Worm (Caenorhabditis elegans) whole organism, L3 larva: ENCODE results near the gene txdc-12.2.
A peak's percentile ranks its signal among the peaks of the same experiment; 100 is the strongest.

Experiments used
- R02D3.7 ChIP-seq: fragments of 150-350 bp; optimal IDR thresholded peaks from 2 replicates; lab custom pipeline; 2014; ENCODE audit warnings: missing biosample characterization, missing genetic modification characterization
- ZK546.5 ChIP-seq: sonication (generic microtip); optimal IDR thresholded peaks from 2 replicates; lab custom pipeline; 2017; ENCODE audit warnings: missing biosample characterization, missing genetic modification characterization
- aly-2 ChIP-seq: fragments of 150-350 bp; optimal IDR thresholded peaks from 2 replicates; lab custom pipeline; 2014; ENCODE audit warnings: missing biosample characterization, missing genetic modification characterization
- ama-1 ChIP-seq: fragments of 150-350 bp; optimal IDR thresholded peaks from 2 replicates; lab custom pipeline; 2018
- ceh-16 ChIP-seq: sonication (generic microtip); optimal IDR thresholded peaks from 2 replicates; lab custom pipeline; 2017; ENCODE audit warnings: missing biosample characterization, missing genetic modification characterization
- ceh-28 ChIP-seq: fragments of 150-350 bp; optimal IDR thresholded peaks from 2 replicates; lab custom pipeline; 2014; ENCODE audit warnings: missing biosample characterization, missing genetic modification reagents, missing genetic modification characterization
- ceh-82 ChIP-seq: fragments of 150-350 bp; optimal IDR thresholded peaks from 2 replicates; lab custom pipeline; 2014; ENCODE audit warnings: missing biosample characterization, missing genetic modification characterization
- ceh-9 ChIP-seq: sonication (generic microtip); optimal IDR thresholded peaks from 2 replicates; lab custom pipeline; 2018; ENCODE audit warnings: missing biosample characterization, missing genetic modification characterization
- egl-27 ChIP-seq: sonication (generic microtip); optimal IDR thresholded peaks from 4 replicates; lab custom pipeline; 2017; ENCODE audit warnings: missing biosample characterization, missing genetic modification reagents, missing genetic modification characterization
- egl-5 ChIP-seq: fragments of 150-350 bp; optimal IDR thresholded peaks from 2 replicates; lab custom pipeline; 2017; ENCODE audit warnings: missing biosample characterization, missing genetic modification reagents, missing genetic modification characterization, inconsistent platforms
- elt-1 ChIP-seq: fragments of 150-350 bp; optimal IDR thresholded peaks from 2 replicates; lab custom pipeline; 2014; ENCODE audit warnings: missing biosample characterization, missing genetic modification characterization
- elt-2 ChIP-seq: sonication (generic microtip); optimal IDR thresholded peaks from 2 replicates; lab custom pipeline; 2016; ENCODE audit warnings: missing genetic modification reagents, mild to moderate bottlenecking, missing genetic modification characterization, missing compliant biosample characterization
- elt-3 ChIP-seq, 3 experiments: fragments of 150-350 bp in 1 of 3; sonication (generic microtip) in 2 of 3; optimal IDR thresholded peaks; 2 replicates in 2 of 3; 4 replicates in 1 of 3; lab custom pipeline; 2014 to 2017; ENCODE audit warnings: missing biosample characterization in 3 of 3, missing genetic modification characterization in 3 of 3
- eor-1 ChIP-seq, 2 experiments: fragments of 150-350 bp; optimal IDR thresholded peaks; 2 replicates each; lab custom pipeline; 2014 to 2018; ENCODE audit warnings: missing biosample characterization in 2 of 2, missing genetic modification characterization in 2 of 2
- fos-1 ChIP-seq: fragments of 150-350 bp; optimal IDR thresholded peaks from 2 replicates; lab custom pipeline; 2014; ENCODE audit warnings: missing biosample characterization, missing genetic modification characterization
- hmg-11 ChIP-seq: sonication (generic microtip); optimal IDR thresholded peaks from 2 replicates; lab custom pipeline; 2016; ENCODE audit warnings: missing genetic modification characterization, missing compliant biosample characterization
- lin-15B ChIP-seq: fragments of 150-350 bp; optimal IDR thresholded peaks from 2 replicates; lab custom pipeline; 2014; ENCODE audit warnings: missing biosample characterization, missing genetic modification characterization
- lin-39 ChIP-seq: fragments of 150-350 bp; optimal IDR thresholded peaks from 2 replicates; lab custom pipeline; 2018; ENCODE audit warnings: missing biosample characterization, missing genetic modification reagents, missing genetic modification characterization
- lsy-12 ChIP-seq: sonication (generic microtip); optimal IDR thresholded peaks from 2 replicates; lab custom pipeline; 2016; ENCODE audit warnings: mild to moderate bottlenecking, missing genetic modification characterization, missing compliant biosample characterization
- mdl-1 ChIP-seq: fragments of 150-350 bp; optimal IDR thresholded peaks from 2 replicates; lab custom pipeline; 2014; ENCODE audit warnings: missing biosample characterization, missing genetic modification characterization
- mml-1 ChIP-seq: fragments of 150-350 bp; sonication (generic microtip); optimal IDR thresholded peaks from 3 replicates; lab custom pipeline; 2014; ENCODE audit warnings: missing biosample characterization, missing genetic modification characterization
- nhr-11 ChIP-seq: fragments of 150-350 bp; optimal IDR thresholded peaks from 2 replicates; lab custom pipeline; 2014; ENCODE audit warnings: missing biosample characterization, missing genetic modification characterization
- nhr-23 ChIP-seq: fragments of 150-350 bp; optimal IDR thresholded peaks from 2 replicates; lab custom pipeline; 2014; ENCODE audit warnings: missing biosample characterization, missing genetic modification reagents, missing genetic modification characterization
- nhr-237 ChIP-seq: fragments of 150-350 bp; optimal IDR thresholded peaks from 2 replicates; lab custom pipeline; 2014; ENCODE audit warnings: missing biosample characterization, missing genetic modification characterization
- nhr-25 ChIP-seq: sonication (generic microtip); optimal IDR thresholded peaks from 2 replicates; lab custom pipeline; 2017; ENCODE audit warnings: missing biosample characterization, missing genetic modification characterization
- nhr-28 ChIP-seq: fragments of 150-350 bp; optimal IDR thresholded peaks from 2 replicates; lab custom pipeline; 2014; ENCODE audit warnings: missing biosample characterization, missing genetic modification characterization
- nhr-43 ChIP-seq: sonication (generic microtip); optimal IDR thresholded peaks from 2 replicates; lab custom pipeline; 2016; ENCODE audit warnings: mild to moderate bottlenecking, missing genetic modification characterization, missing compliant biosample characterization; ENCODE audit not compliant: poor library complexity, severe bottlenecking
- nhr-67 ChIP-seq: fragments of 150-350 bp; optimal IDR thresholded peaks from 2 replicates; lab custom pipeline; 2014; ENCODE audit warnings: missing biosample characterization, missing genetic modification characterization
- nhr-76 ChIP-seq: fragments of 150-350 bp; sonication (generic microtip); optimal IDR thresholded peaks from 5 replicates; lab custom pipeline; 2014; ENCODE audit warnings: missing biosample characterization, missing genetic modification characterization
- nhr-77 ChIP-seq: fragments of 150-350 bp; optimal IDR thresholded peaks from 2 replicates; lab custom pipeline; 2014; ENCODE audit warnings: missing biosample characterization, missing genetic modification characterization
- pqm-1 ChIP-seq: fragments of 150-350 bp; optimal IDR thresholded peaks from 2 replicates; lab custom pipeline; 2017; ENCODE audit warnings: missing biosample characterization, missing genetic modification characterization, inconsistent platforms
- sea-2 ChIP-seq: fragments of 150-350 bp; sonication (generic microtip); optimal IDR thresholded peaks from 4 replicates; lab custom pipeline; 2014; ENCODE audit warnings: missing biosample characterization, missing genetic modification reagents, missing genetic modification characterization
- skn-1 ChIP-seq: fragments of 150-350 bp; optimal IDR thresholded peaks from 2 replicates; lab custom pipeline; 2014; ENCODE audit warnings: missing biosample characterization, missing genetic modification characterization
- snpc-4 ChIP-seq: fragments of 150-350 bp; optimal IDR thresholded peaks from 2 replicates; lab custom pipeline; 2014; ENCODE audit warnings: missing biosample characterization, missing genetic modification characterization
- unc-39 ChIP-seq: sonication (generic microtip); optimal IDR thresholded peaks from 4 replicates; lab custom pipeline; 2017; ENCODE audit warnings: missing biosample characterization, missing genetic modification characterization
- unc-62 ChIP-seq: fragments of 150-350 bp; sonication (generic microtip); optimal IDR thresholded peaks from 4 replicates; lab custom pipeline; 2014; ENCODE audit warnings: missing biosample characterization, missing genetic modification reagents, missing genetic modification characterization

The txdc-12.2 gene

ce11 chrX:2107414-2107813 is 33.2 kb downstream of the txdc-12.2 start:
- TF ChIP-seq nhr-28 (tag; lab: Kevin White, UChicago) (no peak), elt-2 (tag; lab: Kevin White, UChicago) (peak; percentile 88), nhr-11 (tag; lab: Kevin White, UChicago) (no peak), pqm-1 (tag; lab: Kevin White, UChicago) (peak; percentile 64)

- no peak for TF ChIP-seq egl-5 (tag; lab: Kevin White, UChicago)
- no peak for TF ChIP-seq elt-3 (tag; optimal IDR thresholded peaks at IDR 0.05; lab: Kevin White, UChicago)
- TF ChIP-seq ceh-82: no peak
- TF ChIP-seq nhr-77 (tag; lab: Kevin White, UChicago): no peak
- no peak for TF ChIP-seq R02D3.7 (tag; lab: Kevin White, UChicago)
- TF ChIP-seq egl-27 (tag; lab: Kevin White, UChicago): no peak
- no peak for TF ChIP-seq snpc-4 (tag; lab: Kevin White, UChicago)
- TF ChIP-seq nhr-25 (tag; lab: Kevin White, UChicago): no peak
- TF ChIP-seq ceh-16 (tag; lab: Kevin White, UChicago): no peak
- no peak for TF ChIP-seq hmg-11 (tag; lab: Kevin White, UChicago)
- no peak for TF ChIP-seq aly-2 (tag; lab: Kevin White, UChicago)
- TF ChIP-seq, all 47 proteins: peak for 0
Observed at ce11 chrX:2108182-2108581, 33.9 kb downstream of the txdc-12.2 start.

DNA sequence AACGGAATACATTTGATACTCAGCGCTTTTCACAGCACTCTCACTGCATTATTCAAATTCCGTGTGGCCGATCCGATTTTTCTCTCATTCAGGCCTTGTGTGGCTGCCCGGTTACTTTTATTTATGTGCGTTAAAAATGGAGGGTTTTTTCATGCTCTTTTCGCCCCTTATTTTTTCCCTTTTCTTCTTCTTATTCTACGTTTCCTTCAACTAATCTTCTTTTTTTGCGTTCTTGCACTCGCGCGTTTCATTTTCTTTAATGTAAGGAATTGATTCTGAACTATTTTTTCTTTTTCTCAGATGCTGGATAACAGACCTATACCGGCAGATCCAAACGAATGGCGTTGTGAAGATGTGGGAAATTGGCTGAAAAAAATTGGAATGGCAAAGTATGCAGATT is 34.4 kb downstream of the txdc-12.2 start, which contains the start of gene F53B1.2:
Gene F53B1.2, plus strand, starts transcription at position 301 of the 400 bp plus-strand sequence.
- TF ChIP-seq unc-39 (no peak), nhr-237 (tag; lab: Kevin White, UChicago) (no peak), mml-1 (tag; lab: Kevin White, UChicago) (no peak), nhr-28 (tag; lab: Kevin White, UChicago) (no peak), unc-62 (no peak), ceh-16 (tag; lab: Kevin White, UChicago) (no peak), mdl-1 (tag; lab: Kevin White, UChicago) (no peak), elt-1 (no peak), nhr-25 (tag; lab: Kevin White, UChicago) (no peak), lin-39 (tag; lab: Kevin White, UChicago) (no peak), aly-2 (tag; lab: Kevin White, UChicago) (no peak), nhr-67 (tag; lab: Kevin White, UChicago) (no peak), lsy-12 (no peak), fos-1 (no peak), ama-1 (no peak), skn-1 (no peak)

DNA sequence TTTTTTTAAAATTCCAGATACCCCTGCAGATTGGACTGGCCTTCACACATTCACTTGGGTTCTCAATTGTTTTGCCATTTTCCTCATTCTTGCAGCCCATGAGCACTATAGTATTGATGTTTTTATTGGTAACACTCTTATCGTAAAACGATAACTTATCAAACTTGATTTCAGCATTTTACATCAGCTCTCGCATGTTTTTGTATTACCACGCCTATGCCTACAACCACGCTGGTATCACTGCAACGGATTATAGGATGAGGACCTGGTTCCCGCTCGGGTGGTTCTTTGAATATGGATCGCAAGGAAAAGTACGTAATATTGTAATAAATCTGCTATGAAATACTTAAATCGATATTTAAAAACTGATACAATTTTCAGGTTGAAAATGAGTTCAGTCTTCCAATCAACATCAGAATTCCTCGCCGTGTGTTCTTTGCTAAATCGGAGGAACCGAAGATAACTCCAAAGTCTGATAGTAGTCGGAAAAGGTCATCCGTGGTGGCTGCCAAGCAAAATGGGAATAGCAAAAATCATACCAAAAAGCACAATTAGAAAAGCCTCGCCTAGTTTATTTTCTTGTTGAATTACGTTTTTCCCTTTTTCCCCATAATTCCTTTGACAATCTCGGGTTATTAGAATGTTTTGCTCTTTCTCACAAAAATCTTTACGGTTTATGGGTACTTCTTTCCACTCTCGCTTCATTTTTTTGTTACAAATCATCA is 36.5 kb downstream of the txdc-12.2 start:
- TF ChIP-seq nhr-43 (tag; lab: Kevin White, UChicago) (peak; percentile 76), eor-1 (tag; optimal IDR thresholded peaks at IDR 0.05; lab: Kevin White, UChicago) (no peak), elt-1 (no peak), ceh-16 (tag; lab: Kevin White, UChicago) (no peak)

DNA sequence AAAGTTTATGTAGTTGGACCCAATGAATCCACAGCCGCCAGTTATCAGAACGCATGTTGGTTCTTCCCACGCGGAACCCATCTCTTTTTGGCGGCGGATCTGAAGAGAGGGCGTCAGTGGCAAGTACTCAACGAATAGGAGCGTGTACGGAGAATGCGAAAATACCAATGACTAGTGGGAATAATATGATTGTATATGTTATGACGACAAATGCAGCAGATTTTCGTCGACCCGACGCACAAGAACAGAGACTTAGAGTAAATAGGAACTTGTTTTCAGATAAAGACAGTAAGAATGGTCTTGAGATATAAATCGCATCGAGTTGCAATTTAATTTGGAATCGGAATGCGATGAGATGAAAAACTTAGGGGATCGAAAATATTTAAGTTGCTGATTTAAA is 38.8 kb downstream of the txdc-12.2 start, which contains the start of gene bus-5:
Gene bus-5, minus strand, starts transcription at position 101 of the 400 bp plus-strand sequence.
- TF ChIP-seq elt-1: no peak
- no peak for TF ChIP-seq lin-15B (tag; lab: Kevin White, UChicago)
- no peak for TF ChIP-seq sea-2 (GFP tag; lab: Kevin White, UChicago)
- no peak for TF ChIP-seq nhr-25 (tag; lab: Kevin White, UChicago)
- TF ChIP-seq R02D3.7 (tag; lab: Kevin White, UChicago): no peak
- TF ChIP-seq nhr-67 (tag; lab: Kevin White, UChicago): no peak
- no peak for TF ChIP-seq egl-27 (tag; lab: Kevin White, UChicago)
- TF ChIP-seq nhr-77 (tag; lab: Kevin White, UChicago): no peak
- no peak for TF ChIP-seq ceh-16 (tag; lab: Kevin White, UChicago)
- no peak for TF ChIP-seq nhr-76 (tag; lab: Kevin White, UChicago)
- no peak for TF ChIP-seq nhr-23 (tag; lab: Kevin White, UChicago)
- no peak for TF ChIP-seq nhr-237 (tag; lab: Kevin White, UChicago)
- no peak for TF ChIP-seq lsy-12
- no peak for TF ChIP-seq ceh-9 (tag; lab: Kevin White, UChicago)
- no peak for TF ChIP-seq nhr-11 (tag; lab: Kevin White, UChicago)
- TF ChIP-seq nhr-28 (tag; lab: Kevin White, UChicago): no peak
- TF ChIP-seq ZK546.5 (tag; lab: Kevin White, UChicago): no peak
- no peak for TF ChIP-seq ceh-28
